Fruit fly (Drosophila melanogaster): Measurements from ENCODE around the gene CG11109.

- TF ChIP-seq CTCF (optimal IDR thresholded peaks at IDR 0.05) (no peak), CG8478 (optimal IDR thresholded peaks at IDR 0.05) (no peak)
Observed at dm6 chr3L:22909325-22909904, 37.4 kb downstream of the CG11109 start.

Data from S2 (cell line).